Fruit fly (Drosophila melanogaster): ENCODE results near the gene Taf6.

dm6 chr3L:19580709-19581227, 18.1 kb upstream of the Taf6 start:
- TF ChIP-seq EcR (GFP tag; optimal IDR thresholded peaks at IDR 0.05): no peak
- TF ChIP-seq Pif1A (GFP tag; optimal IDR thresholded peaks at IDR 0.05): no peak
- TF ChIP-seq CG17806 (tag; optimal IDR thresholded peaks at IDR 0.05): no peak
- TF ChIP-seq CG15710 (tag; optimal IDR thresholded peaks at IDR 0.05): no peak
- no peak for TF ChIP-seq fd96Ca (GFP tag; IDR thresholded peaks at IDR 0.05)
- TF ChIP-seq CG10348 (GFP tag; IDR thresholded peaks at IDR 0.05): no peak
- no peak for TF ChIP-seq Pif1B (GFP tag; optimal IDR thresholded peaks at IDR 0.05)
